Fruit fly (Drosophila melanogaster) whole organism, prepupa: Measurements from ENCODE around the gene CG9040.

ENCODE experiments used
- Blimp-1 ChIP-seq: fragments of 200-800 bp; sonication (Bioruptor generic); optimal IDR thresholded peaks from 3 replicates; lab custom pipeline; 2017; ENCODE audit warnings: missing biosample characterization, missing genetic modification characterization, mild to moderate bottlenecking, moderate library complexity, missing genetic modification reagents
- CG10631 ChIP-seq: fragments of 200-800 bp; sonication (Bioruptor generic); optimal IDR thresholded peaks from 2 replicates; lab custom pipeline; 2016; ENCODE audit warnings: missing biosample characterization, missing genetic modification characterization
- CG10669 ChIP-seq: fragments of 200-800 bp; sonication (Bioruptor generic); optimal IDR thresholded peaks from 3 replicates; lab custom pipeline; 2018; ENCODE audit warnings: missing biosample characterization, mild to moderate bottlenecking, missing genetic modification characterization, moderate library complexity
- CG11294 ChIP-seq: fragments of 200-800 bp; sonication (Bioruptor generic); IDR thresholded peaks from 2 replicates; pipeline ENCODE4 v1.3.6; 2022; ENCODE audit warnings: missing biosample characterization, missing genetic modification characterization
- CG11762 ChIP-seq: fragments of 200-800 bp; sonication (Bioruptor generic); optimal IDR thresholded peaks from 3 replicates; lab custom pipeline; 2016; ENCODE audit warnings: missing biosample characterization, missing genetic modification characterization; ENCODE audit not compliant: insufficient read depth
- CG15336 ChIP-seq: fragments of 200-800 bp; sonication (Bioruptor generic); IDR thresholded peaks from 2 replicates; pipeline ENCODE4 v1.3.6; 2022; ENCODE audit warnings: missing biosample characterization, missing genetic modification characterization
- CG3032 ChIP-seq: fragments of 200-800 bp; optimal IDR thresholded peaks from 2 replicates; lab custom pipeline; 2019; ENCODE audit warnings: missing biosample characterization, mild to moderate bottlenecking, missing genetic modification characterization, moderate library complexity
- CG34406 ChIP-seq: fragments of 200-800 bp; sonication (Bioruptor generic); optimal IDR thresholded peaks from 3 replicates; lab custom pipeline; 2016; ENCODE audit warnings: missing biosample characterization, missing genetic modification characterization
- CG3919 ChIP-seq: fragments of 200-800 bp; sonication (Bioruptor generic); optimal IDR thresholded peaks from 3 replicates; lab custom pipeline; 2016; ENCODE audit warnings: missing biosample characterization, missing genetic modification characterization
- CG4318 ChIP-seq: fragments of 200-800 bp; sonication (Bioruptor generic); optimal IDR thresholded peaks from 3 replicates; lab custom pipeline; 2017; ENCODE audit warnings: missing biosample characterization, mild to moderate bottlenecking, missing genetic modification characterization
- CG6163 ChIP-seq: fragments of 200-800 bp; sonication (Bioruptor generic); IDR thresholded peaks from 3 replicates; pipeline ENCODE4 v1.3.6; 2022; ENCODE audit warnings: missing biosample characterization, missing genetic modification characterization
- CG6808 ChIP-seq: fragments of 200-800 bp; sonication (Bioruptor generic); optimal IDR thresholded peaks from 3 replicates; lab custom pipeline; 2017; ENCODE audit warnings: missing biosample characterization, missing genetic modification characterization, mild to moderate bottlenecking, moderate library complexity, missing genetic modification reagents
- CG6854 ChIP-seq: fragments of 200-800 bp; sonication (Bioruptor generic); optimal IDR thresholded peaks from 2 replicates; lab custom pipeline; 2017; ENCODE audit warnings: missing biosample characterization, mild to moderate bottlenecking, missing genetic modification characterization
- CG7368 ChIP-seq: fragments of 200-800 bp; sonication (Bioruptor generic); optimal IDR thresholded peaks from 3 replicates; lab custom pipeline; 2016; ENCODE audit warnings: missing biosample characterization, missing genetic modification characterization
- CG8119 ChIP-seq: fragments of 200-800 bp; sonication (Bioruptor generic); IDR thresholded peaks from 3 replicates; pipeline ENCODE4 v1.3.6; 2022; ENCODE audit warnings: missing biosample characterization, missing genetic modification characterization
- CG8319 ChIP-seq: fragments of 200-800 bp; sonication (Bioruptor generic); optimal IDR thresholded peaks from 3 replicates; lab custom pipeline; 2016; ENCODE audit warnings: missing biosample characterization, missing genetic modification characterization
- CG8632 ChIP-seq: fragments of 200-800 bp; sonication (Bioruptor generic); optimal IDR thresholded peaks from 3 replicates; lab custom pipeline; 2016; ENCODE audit warnings: missing biosample characterization, missing genetic modification characterization
- CG9139 ChIP-seq: fragments of 200-800 bp; sonication (Bioruptor generic); optimal IDR thresholded peaks from 3 replicates; lab custom pipeline; 2017; ENCODE audit warnings: missing biosample characterization, mild to moderate bottlenecking, missing genetic modification characterization
- Eip75B ChIP-seq: fragments of 200-800 bp; sonication (Bioruptor generic); optimal IDR thresholded peaks from 3 replicates; lab custom pipeline; 2016; ENCODE audit warnings: missing biosample characterization, missing genetic modification characterization
- Gug ChIP-seq: fragments of 200-800 bp; sonication (Bioruptor generic); IDR thresholded peaks from 2 replicates; pipeline ENCODE4 v1.3.6; 2022; ENCODE audit warnings: missing biosample characterization, missing genetic modification characterization
- Hr38 ChIP-seq: sonication (Bioruptor generic); optimal IDR thresholded peaks from 2 replicates; lab custom pipeline; 2016; ENCODE audit warnings: missing biosample characterization, missing genetic modification characterization
- Hr39 ChIP-seq: fragments of 200-800 bp; sonication (Bioruptor generic); optimal IDR thresholded peaks from 2 replicates; lab custom pipeline; 2016; ENCODE audit warnings: missing biosample characterization, missing genetic modification characterization
- Lpt ChIP-seq: fragments of 200-800 bp; sonication (Bioruptor generic); optimal IDR thresholded peaks from 3 replicates; lab custom pipeline; 2016; ENCODE audit warnings: missing biosample characterization, missing genetic modification characterization
- Sox14 ChIP-seq: fragments of 200-800 bp; sonication (Bioruptor generic); optimal IDR thresholded peaks from 3 replicates; lab custom pipeline; 2016; ENCODE audit warnings: missing biosample characterization, missing genetic modification characterization
- acj6 ChIP-seq: fragments of 200-800 bp; sonication (Bioruptor generic); optimal IDR thresholded peaks from 3 replicates; lab custom pipeline; 2016; ENCODE audit warnings: missing biosample characterization, missing genetic modification characterization
- cyc ChIP-seq: fragments of 200-800 bp; sonication (Bioruptor generic); optimal IDR thresholded peaks from 3 replicates; lab custom pipeline; 2016; ENCODE audit warnings: missing biosample characterization, missing genetic modification characterization
- dac ChIP-seq: fragments of 200-800 bp; sonication (Bioruptor generic); optimal IDR thresholded peaks from 2 replicates; lab custom pipeline; 2017; ENCODE audit warnings: missing biosample characterization, mild to moderate bottlenecking, missing genetic modification characterization
- eg ChIP-seq: fragments of 200-800 bp; sonication (Bioruptor generic); IDR thresholded peaks from 3 replicates; pipeline ENCODE4 v1.3.6; 2022; ENCODE audit warnings: missing biosample characterization, missing genetic modification characterization
- fd59A ChIP-seq: fragments of 200-800 bp; sonication (Bioruptor generic); optimal IDR thresholded peaks from 2 replicates; lab custom pipeline; 2017; ENCODE audit warnings: missing biosample characterization, mild to moderate bottlenecking, missing genetic modification characterization, missing genetic modification reagents
- fd85E ChIP-seq: fragments of 200-800 bp; sonication (Bioruptor generic); optimal IDR thresholded peaks from 3 replicates; lab custom pipeline; 2016; ENCODE audit warnings: missing biosample characterization, missing genetic modification characterization
- ss ChIP-seq, 2 experiments: fragments of 200-800 bp; sonication (Bioruptor generic); optimal IDR thresholded peaks; 2 replicates in 1 of 2; 3 replicates in 1 of 2; lab custom pipeline; 2017 to 2018; ENCODE audit warnings: mild to moderate bottlenecking in 2 of 2, missing biosample characterization in 2 of 2, missing genetic modification characterization in 2 of 2, moderate library complexity in 1 of 2
- svp ChIP-seq: fragments of 200-800 bp; sonication (Bioruptor generic); peaks from one replicate; lab custom pipeline; 2016; ENCODE audit warnings: missing biosample characterization, missing genetic modification characterization
- vri ChIP-seq: fragments of 200-800 bp; sonication (Bioruptor generic); optimal IDR thresholded peaks from 3 replicates; lab custom pipeline; 2016; ENCODE audit warnings: missing biosample characterization, mild to moderate bottlenecking, missing genetic modification characterization

CG9040 gene

dm6 chr3L:14004963-14005458 is 17.3 kb downstream of the CG9040 start (continued):
- TF ChIP-seq CG10669 (GFP tag; lab: Kevin White, UChicago) (peak; percentile 98), svp (peak; percentile 99), CG4318 (peak; percentile 98), CG3919 (GFP tag; lab: Kevin White, UChicago) (peak; percentile 99), CG34406 (GFP tag; lab: Kevin White, UChicago) (peak; percentile 98), CG9139 (GFP tag; lab: Kevin White, UChicago) (peak; percentile 90), CG6808 (GFP tag; lab: Kevin White, UChicago) (peak; percentile 95), dac (GFP tag; lab: Kevin White, UChicago) (peak; percentile 99)

dm6 chr3L:14005627-14006287 is 18.1 kb downstream of the CG9040 start:
- TF ChIP-seq CG8319 (no peak), CG6163 (peak; percentile 23; the same call in 1 of the 3 replicates), eg (GFP tag; lab: Robert Waterston, UW) (0 out of 3 replicates have a peak, but pooled peaks have one; percentile 6), CG4318 (no peak)

- TF ChIP-seq CG6163 (peak; percentile 84), acj6 (GFP tag; lab: Kevin White, UChicago) (no peak), Blimp-1 (no peak), ss (GFP tag; optimal IDR thresholded peaks at IDR 0.05; lab: Kevin White, UChicago) (no peak), CG8119 (GFP tag; lab: Robert Waterston, UW) (peak; percentile 60; the same call in 2 of the 3 replicates), eg (GFP tag; lab: Robert Waterston, UW) (peak; percentile 55; the same call in 2 of the 3 replicates), Hr38 (GFP tag; lab: Kevin White, UChicago) (no peak), CG3919 (GFP tag; lab: Kevin White, UChicago) (no peak), CG4318 (no peak), CG6854 (GFP tag; lab: Kevin White, UChicago) (no peak), Sox14 (GFP tag; lab: Kevin White, UChicago) (no peak), CG7368 (GFP tag; lab: Kevin White, UChicago) (no peak), CG6808 (GFP tag; lab: Kevin White, UChicago) (no peak), CG15336 (peak; percentile 45), fd85E (GFP tag; lab: Kevin White, UChicago) (no peak), Lpt (GFP tag; lab: Kevin White, UChicago) (no peak), dac (GFP tag; lab: Kevin White, UChicago) (no peak), vri (GFP tag; lab: Kevin White, UChicago) (peak; percentile 100), fd59A (no peak), CG10631 (GFP tag; lab: Kevin White, UChicago) (no peak), CG8632 (GFP tag; lab: Kevin White, UChicago) (no peak), Hr39 (no peak), CG3032 (tag; lab: Kevin White, UChicago) (no peak), Gug (GFP tag; lab: Robert Waterston, UW) (no peak), CG10669 (GFP tag; lab: Kevin White, UChicago) (no peak)
These were observed 19.0 kb downstream of the CG9040 start for dm6 chr3L:14006704-14007126.

- TF ChIP-seq fd59A (no peak), CG9139 (GFP tag; lab: Kevin White, UChicago) (no peak), cyc (no peak), Eip75B (GFP tag; lab: Kevin White, UChicago) (no peak), CG11294 (GFP tag; lab: Robert Waterston, UW) (no peak), vri (GFP tag; lab: Kevin White, UChicago) (no peak), dac (GFP tag; lab: Kevin White, UChicago) (no peak), CG11762 (GFP tag; lab: Kevin White, UChicago) (no peak)
These were observed 38.1 kb downstream of the CG9040 start for dm6 chr3L:14025736-14026135.
